Worm (Caenorhabditis elegans) whole organism, late embryonic: ENCODE measurements around the gene dsl-3.

Experiments
- C08G9.2 ChIP-seq: sonication (generic microtip); optimal IDR thresholded peaks from 2 replicates; lab custom pipeline; 2016; ENCODE audit warnings: mild to moderate bottlenecking, missing genetic modification characterization, moderate library complexity, missing compliant biosample characterization
- C38D4.7 ChIP-seq: fragments of 200-800 bp; sonication (Bioruptor generic); optimal IDR thresholded peaks from 2 replicates; lab custom pipeline; 2018; ENCODE audit warnings: mild to moderate bottlenecking, missing genetic modification characterization, moderate library complexity, missing compliant biosample characterization
- F13H6.1 ChIP-seq: sonication (generic microtip); optimal IDR thresholded peaks from 2 replicates; lab custom pipeline; 2016; ENCODE audit warnings: missing genetic modification characterization, missing compliant biosample characterization
- K09A11.1 ChIP-seq: sonication (generic microtip); optimal IDR thresholded peaks from 2 replicates; lab custom pipeline; 2017; ENCODE audit warnings: antibody characterized with exemption, mild to moderate bottlenecking, missing genetic modification characterization, missing compliant biosample characterization; ENCODE audit not compliant: insufficient read depth
- T23F11.4 ChIP-seq: fragments of 200-800 bp; sonication (Bioruptor generic); optimal IDR thresholded peaks from 2 replicates; lab custom pipeline; 2018; ENCODE audit warnings: mild to moderate bottlenecking, missing genetic modification characterization, missing compliant biosample characterization
- Y22D7AL.16 ChIP-seq: sonication (generic microtip); optimal IDR thresholded peaks from 2 replicates; lab custom pipeline; 2016; ENCODE audit warnings: missing genetic modification characterization, missing compliant biosample characterization
- ahr-1 ChIP-seq: sonication (generic microtip); optimal IDR thresholded peaks from 2 replicates; lab custom pipeline; 2016; ENCODE audit warnings: missing genetic modification characterization, missing compliant biosample characterization
- ceh-14 ChIP-seq: sonication (generic microtip); optimal IDR thresholded peaks from 2 replicates; lab custom pipeline; 2016; ENCODE audit warnings: missing genotype, missing genetic modification characterization, missing compliant biosample characterization
- ceh-18 ChIP-seq: sonication (generic microtip); optimal IDR thresholded peaks from 2 replicates; lab custom pipeline; 2016; ENCODE audit warnings: missing genetic modification characterization, missing compliant biosample characterization
- ceh-2 ChIP-seq: sonication (generic microtip); optimal IDR thresholded peaks from 2 replicates; lab custom pipeline; 2016; ENCODE audit warnings: missing genotype, missing genetic modification characterization, missing compliant biosample characterization
- ceh-24 ChIP-seq: sonication (generic microtip); optimal IDR thresholded peaks from 2 replicates; lab custom pipeline; 2016; ENCODE audit warnings: mild to moderate bottlenecking, missing genetic modification characterization, missing compliant biosample characterization
- ceh-31 ChIP-seq: sonication (generic microtip); optimal IDR thresholded peaks from 2 replicates; lab custom pipeline; 2016; ENCODE audit warnings: missing genetic modification characterization, missing compliant biosample characterization
- ceh-34 ChIP-seq: sonication (generic microtip); optimal IDR thresholded peaks from 2 replicates; lab custom pipeline; 2016; ENCODE audit warnings: mild to moderate bottlenecking, missing genetic modification characterization, missing compliant biosample characterization
- ceh-6 ChIP-seq: fragments of 200-800 bp; sonication (Bioruptor generic); optimal IDR thresholded peaks from 2 replicates; lab custom pipeline; 2018; ENCODE audit warnings: mild to moderate bottlenecking, missing genetic modification characterization, missing compliant biosample characterization
- che-1 ChIP-seq: sonication (generic microtip); optimal IDR thresholded peaks from 2 replicates; lab custom pipeline; 2016; ENCODE audit warnings: mild to moderate bottlenecking, missing genetic modification characterization, missing compliant biosample characterization
- dmd-4 ChIP-seq: sonication (generic microtip); optimal IDR thresholded peaks from 2 replicates; lab custom pipeline; 2016; ENCODE audit warnings: borderline replicate concordance, missing genetic modification characterization, missing compliant biosample characterization
- elt-2 ChIP-seq: sonication (generic microtip); optimal IDR thresholded peaks from 2 replicates; lab custom pipeline; 2016; ENCODE audit warnings: missing genetic modification reagents, missing genetic modification characterization, missing compliant biosample characterization
- elt-4 ChIP-seq: sonication (generic microtip); optimal IDR thresholded peaks from 2 replicates; lab custom pipeline; 2016; ENCODE audit warnings: missing genetic modification characterization, missing compliant biosample characterization
- eyg-1 ChIP-seq: sonication (generic microtip); optimal IDR thresholded peaks from 2 replicates; lab custom pipeline; 2016; ENCODE audit warnings: missing genotype, missing genetic modification characterization, missing compliant biosample characterization
- gmeb-2 ChIP-seq: sonication (generic microtip); optimal IDR thresholded peaks from 2 replicates; lab custom pipeline; 2016; ENCODE audit warnings: missing genetic modification characterization, inconsistent platforms, missing compliant biosample characterization
- hlh-30 ChIP-seq: sonication (generic microtip); optimal IDR thresholded peaks from 2 replicates; lab custom pipeline; 2017; ENCODE audit warnings: antibody characterized with exemption, missing genetic modification characterization, missing compliant biosample characterization; ENCODE audit not compliant: insufficient read depth
- hlh-6 ChIP-seq: sonication (generic microtip); optimal IDR thresholded peaks from 2 replicates; lab custom pipeline; 2016; ENCODE audit warnings: missing genotype, missing genetic modification characterization, missing compliant biosample characterization
- hlh-8 ChIP-seq: sonication (generic microtip); optimal IDR thresholded peaks from 2 replicates; lab custom pipeline; 2016; ENCODE audit warnings: missing genotype, missing genetic modification characterization, missing compliant biosample characterization
- lim-6 ChIP-seq: sonication (generic microtip); optimal IDR thresholded peaks from 2 replicates; lab custom pipeline; 2016; ENCODE audit warnings: missing genetic modification characterization, missing compliant biosample characterization
- lin-11 ChIP-seq: fragments of 200-800 bp; sonication (Bioruptor generic); optimal IDR thresholded peaks from 2 replicates; lab custom pipeline; 2018; ENCODE audit warnings: mild to moderate bottlenecking, missing genetic modification characterization, missing compliant biosample characterization
- mec-3 ChIP-seq: sonication (generic microtip); optimal IDR thresholded peaks from 2 replicates; lab custom pipeline; 2016; ENCODE audit warnings: borderline replicate concordance, missing genetic modification characterization, missing compliant biosample characterization
- nfya-1 ChIP-seq: sonication (generic microtip); optimal IDR thresholded peaks from 2 replicates; lab custom pipeline; 2017; ENCODE audit warnings: missing genetic modification characterization, mild to moderate bottlenecking, missing compliant biosample characterization, antibody characterized with exemption, moderate library complexity
- nhr-232 ChIP-seq: sonication (generic microtip); optimal IDR thresholded peaks from 2 replicates; lab custom pipeline; 2016; ENCODE audit warnings: missing genetic modification characterization, missing compliant biosample characterization
- odd-2 ChIP-seq: sonication (generic microtip); optimal IDR thresholded peaks from 2 replicates; lab custom pipeline; 2017; ENCODE audit warnings: antibody characterized with exemption, mild to moderate bottlenecking, missing genetic modification characterization, missing compliant biosample characterization
- pag-3 ChIP-seq: sonication (generic microtip); optimal IDR thresholded peaks from 2 replicates; lab custom pipeline; 2016; ENCODE audit warnings: missing compliant biosample characterization, missing genetic modification characterization, borderline replicate concordance
- pat-9 ChIP-seq: fragments of 200-800 bp; sonication (Bioruptor generic); optimal IDR thresholded peaks from 2 replicates; lab custom pipeline; 2018; ENCODE audit warnings: mild to moderate bottlenecking, missing genetic modification characterization, moderate library complexity, missing compliant biosample characterization
- pax-1 ChIP-seq: fragments of 150-350 bp; optimal IDR thresholded peaks from 2 replicates; lab custom pipeline; 2014; ENCODE audit warnings: missing biosample characterization, missing genetic modification characterization
- pha-4 ChIP-seq: fragments of 150-350 bp; optimal IDR thresholded peaks from 2 replicates; lab custom pipeline; 2018; ENCODE audit warnings: missing biosample characterization, missing genetic modification reagents, missing genetic modification characterization
- pqm-1 ChIP-seq: sonication (generic microtip); optimal IDR thresholded peaks from 2 replicates; lab custom pipeline; 2016; ENCODE audit warnings: missing genetic modification characterization, missing compliant biosample characterization
- pros-1 ChIP-seq: fragments of 150-350 bp; optimal IDR thresholded peaks from 2 replicates; lab custom pipeline; 2014; ENCODE audit warnings: missing biosample characterization, missing genetic modification reagents, missing genetic modification characterization
- ref-2 ChIP-seq: sonication (generic microtip); optimal IDR thresholded peaks from 2 replicates; lab custom pipeline; 2016; ENCODE audit warnings: missing genetic modification characterization, missing compliant biosample characterization
- rnt-1 ChIP-seq: sonication (generic microtip); optimal IDR thresholded peaks from 2 replicates; lab custom pipeline; 2016; ENCODE audit warnings: missing genetic modification characterization, missing compliant biosample characterization
- syd-9 ChIP-seq: sonication (generic microtip); optimal IDR thresholded peaks from 2 replicates; lab custom pipeline; 2016; ENCODE audit warnings: mild to moderate bottlenecking, missing genetic modification characterization, moderate library complexity, missing compliant biosample characterization
- unc-3 ChIP-seq, 2 experiments: fragments of 200-800 bp in 1 of 2; sonication (Bioruptor generic) in 1 of 2; sonication (generic microtip) in 1 of 2; conservative IDR thresholded peaks in 1 of 2; optimal IDR thresholded peaks in 1 of 2; 2 replicates each; pipeline versions ENCODE4 v1.3.6 to Lab custom; 2016 to 2022; ENCODE audit warnings: missing compliant biosample characterization in 2 of 2, missing genetic modification characterization in 2 of 2, missing genetic modification reagents in 1 of 2
- unc-86 ChIP-seq: sonication (generic microtip); optimal IDR thresholded peaks from 2 replicates; lab custom pipeline; 2016; ENCODE audit warnings: missing genetic modification characterization, missing compliant biosample characterization

dsl-3 gene

DNA sequence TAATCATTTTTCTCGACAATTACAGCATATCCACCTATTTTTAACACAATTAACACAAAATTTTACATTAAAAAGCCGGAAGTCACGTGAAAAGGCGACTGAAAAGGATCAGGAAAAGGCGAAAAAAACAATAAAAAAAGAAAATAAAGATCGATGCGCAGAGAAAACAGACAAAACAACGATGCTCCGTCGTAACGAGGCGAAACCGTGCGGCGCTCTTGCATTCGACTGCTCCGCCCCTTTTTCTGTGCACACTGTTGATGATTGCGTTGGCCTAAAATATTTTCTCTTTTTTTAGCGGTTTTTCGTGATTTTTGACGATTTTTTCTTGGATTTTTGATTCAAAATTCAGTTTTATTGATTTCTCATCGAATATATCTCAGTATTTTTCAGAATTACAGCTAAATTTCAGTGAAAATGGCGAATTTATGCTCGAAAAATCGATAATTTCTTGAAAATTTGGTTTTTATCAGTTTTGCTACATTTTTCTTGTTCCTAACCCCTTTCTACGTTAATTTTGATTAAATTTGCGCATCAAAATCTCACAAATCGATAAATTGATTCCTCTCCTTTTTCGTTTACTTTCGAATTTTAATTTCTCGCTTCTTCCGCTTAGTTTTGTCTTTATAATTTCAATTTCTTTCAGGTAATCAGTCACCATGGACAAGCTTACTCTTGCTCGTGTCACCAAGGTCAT lies 49.1 kb downstream of the dsl-3 start, which contains the start of gene rps-28 (continued):
- TF ChIP-seq C38D4.7 (GFP tag; lab: Kevin White, UChicago) (peak; percentile 60), pag-3 (tag; lab: Kevin White, UChicago) (peak; percentile 24), hlh-30 (peak; percentile 64), unc-3 (GFP tag; conservative IDR thresholded peaks at IDR 0.05; lab: Robert Waterston, UW) (peak; percentile 79), unc-3 (tag; optimal IDR thresholded peaks at IDR 0.05; lab: Kevin White, UChicago) (peak; percentile 90), dmd-4 (tag; lab: Kevin White, UChicago) (no peak), C08G9.2 (tag; lab: Kevin White, UChicago) (peak; percentile 77), pqm-1 (tag; lab: Kevin White, UChicago) (peak; percentile 12), ceh-18 (tag; lab: Kevin White, UChicago) (peak; percentile 98), ceh-34 (tag; lab: Kevin White, UChicago) (peak; percentile 96), pha-4 (tag; lab: Kevin White, UChicago) (no peak), K09A11.1 (peak; percentile 94), ceh-2 (tag; lab: Kevin White, UChicago) (peak; percentile 76), elt-4 (tag; lab: Kevin White, UChicago) (no peak), ceh-31 (tag; lab: Kevin White, UChicago) (peak; percentile 95), pat-9 (tag; lab: Kevin White, UChicago) (peak; percentile 77), ref-2 (tag; lab: Kevin White, UChicago) (peak; percentile 95), ceh-24 (tag; lab: Kevin White, UChicago) (no peak), nfya-1 (tag; lab: Kevin White, UChicago) (peak; percentile 99), pax-1 (tag; lab: Kevin White, UChicago) (peak; percentile 87), gmeb-2 (tag; lab: Kevin White, UChicago) (peak; percentile 68), ceh-6 (peak; percentile 61), F13H6.1 (tag; lab: Kevin White, UChicago) (peak; percentile 84), unc-86 (tag; lab: Kevin White, UChicago) (peak; percentile 91), ahr-1 (tag; lab: Kevin White, UChicago) (peak; percentile 72), eyg-1 (tag; lab: Kevin White, UChicago) (peak; percentile 73), elt-2 (tag; lab: Kevin White, UChicago) (peak; percentile 97), ceh-14 (tag; lab: Kevin White, UChicago) (peak; percentile 97), hlh-8 (tag; lab: Kevin White, UChicago) (peak; percentile 61), che-1 (tag; lab: Kevin White, UChicago) (peak; percentile 69), rnt-1 (tag; lab: Kevin White, UChicago) (peak; percentile 97), Y22D7AL.16 (tag; lab: Kevin White, UChicago) (peak; percentile 73), lim-6 (tag; lab: Kevin White, UChicago) (peak; percentile 53), pros-1 (tag; lab: Kevin White, UChicago) (peak; percentile 44), syd-9 (tag; lab: Kevin White, UChicago) (peak; percentile 80), hlh-6 (peak; percentile 42), nhr-232 (peak; percentile 63), odd-2 (tag; lab: Kevin White, UChicago) (peak; percentile 53), mec-3 (no peak), T23F11.4 (peak; percentile 77)

DNA sequence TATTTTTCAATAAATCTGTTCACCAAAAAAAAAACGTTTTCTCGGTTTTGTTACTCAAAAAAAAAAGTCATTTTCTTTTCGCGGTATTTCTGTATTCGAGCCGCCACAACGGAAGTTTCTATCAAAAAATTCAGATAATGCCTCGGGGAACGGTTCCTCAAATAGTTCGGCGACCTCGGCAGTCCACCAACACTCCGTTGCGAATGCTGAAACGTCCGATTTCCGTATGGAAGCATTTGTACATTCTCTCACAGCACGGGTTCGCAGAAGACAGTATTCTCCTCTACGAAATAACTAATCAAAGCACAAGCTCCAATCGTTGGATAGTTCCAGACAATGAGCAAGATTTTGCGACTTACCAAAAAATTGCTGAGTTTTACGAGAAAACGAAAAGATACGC lies 49.9 kb downstream of the dsl-3 start, which contains the start of gene Y41D4B.4:
TSS of gene Y41D4B.4 (plus strand) at position 133 of the 400 bp plus-strand sequence.
- TF ChIP-seq hlh-8 (tag; lab: Kevin White, UChicago) (no peak), ref-2 (tag; lab: Kevin White, UChicago) (no peak), pros-1 (tag; lab: Kevin White, UChicago) (no peak), lin-11 (tag; lab: Kevin White, UChicago) (no peak), ceh-14 (tag; lab: Kevin White, UChicago) (no peak), ceh-31 (tag; lab: Kevin White, UChicago) (no peak)
